Fruit fly (Drosophila melanogaster) whole organism, embryonic: ENCODE measurements around the gene CG31898.

Experiments
- Asciz ChIP-seq: fragments of 200-800 bp; sonication (Bioruptor generic); optimal IDR thresholded peaks from 2 replicates; lab custom pipeline; 2017; ENCODE audit warnings: missing biosample characterization, mild to moderate bottlenecking, missing genetic modification characterization, missing genetic modification reagents
- BtbVII ChIP-seq: fragments of 200-800 bp; sonication (Bioruptor generic); optimal IDR thresholded peaks from 3 replicates; lab custom pipeline; 2017; ENCODE audit warnings: missing biosample characterization, mild to moderate bottlenecking, missing genetic modification characterization
- CG1024 ChIP-seq: fragments of 200-800 bp; sonication (Bioruptor generic); IDR thresholded peaks from 2 replicates; pipeline ENCODE4 v1.3.6; 2022; ENCODE audit warnings: missing biosample characterization, missing genetic modification characterization
- CG10366 ChIP-seq: fragments of 200-800 bp; sonication (Bioruptor generic); IDR thresholded peaks from 2 replicates; pipeline ENCODE4 v1.3.6; 2022; ENCODE audit warnings: missing biosample characterization, missing genetic modification characterization
- CG12219 ChIP-seq: fragments of 200-800 bp; sonication (Bioruptor generic); optimal IDR thresholded peaks from 3 replicates; lab custom pipeline; 2018; ENCODE audit warnings: missing biosample characterization, mild to moderate bottlenecking, missing genetic modification characterization
- CG13424 ChIP-seq: fragments of 200-800 bp; sonication (Bioruptor generic); optimal IDR thresholded peaks from 2 replicates; lab custom pipeline; 2019; ENCODE audit warnings: missing biosample characterization, mild to moderate bottlenecking, missing genetic modification characterization, moderate library complexity
- CG14710 ChIP-seq: fragments of 200-800 bp; sonication (Bioruptor generic); optimal IDR thresholded peaks from 3 replicates; lab custom pipeline; 2019; ENCODE audit warnings: missing biosample characterization, mild to moderate bottlenecking, missing genetic modification characterization, moderate library complexity
- CG17359 ChIP-seq: fragments of 200-800 bp; sonication (Bioruptor generic); optimal IDR thresholded peaks from 3 replicates; lab custom pipeline; 2018; ENCODE audit warnings: missing biosample characterization, mild to moderate bottlenecking, missing genetic modification characterization, moderate library complexity
- CG18619 ChIP-seq: fragments of 200-800 bp; sonication (Bioruptor generic); optimal IDR thresholded peaks from 3 replicates; lab custom pipeline; 2017; ENCODE audit warnings: missing biosample characterization, mild to moderate bottlenecking, missing genetic modification characterization
- CG2875 ChIP-seq: fragments of 200-800 bp; sonication (Bioruptor generic); optimal IDR thresholded peaks from 2 replicates; lab custom pipeline; 2017; ENCODE audit warnings: missing biosample characterization, mild to moderate bottlenecking, missing genetic modification characterization, missing genetic modification reagents
- CG30431 ChIP-seq: fragments of 200-800 bp; sonication (Bioruptor generic); optimal IDR thresholded peaks from 2 replicates; lab custom pipeline; 2017; ENCODE audit warnings: missing biosample characterization, missing genetic modification characterization
- CG33557 ChIP-seq: fragments of 200-800 bp; sonication (Bioruptor generic); optimal IDR thresholded peaks from 2 replicates; lab custom pipeline; 2019; ENCODE audit warnings: missing biosample characterization, mild to moderate bottlenecking, missing genetic modification characterization, moderate library complexity
- CG3407 ChIP-seq: fragments of 200-800 bp; sonication (Bioruptor generic); optimal IDR thresholded peaks from 2 replicates; lab custom pipeline; 2018; ENCODE audit warnings: missing biosample characterization, mild to moderate bottlenecking, missing genetic modification characterization
- CG6254 ChIP-seq: fragments of 200-800 bp; sonication (Bioruptor generic); optimal IDR thresholded peaks from 3 replicates; lab custom pipeline; 2017; ENCODE audit warnings: mild to moderate bottlenecking, missing biosample characterization, missing genetic modification reagents, missing genetic modification characterization
- CG8290 ChIP-seq, 3 experiments: fragments of 200-800 bp; sonication (Bioruptor generic); optimal IDR thresholded peaks; 2 replicates each; lab custom pipeline; 2016 to 2019; ENCODE audit warnings: missing biosample characterization in 3 of 3, missing genetic modification characterization in 3 of 3, mild to moderate bottlenecking in 2 of 3, moderate library complexity in 1 of 3
- CG9797 ChIP-seq: fragments of 200-800 bp; sonication (Bioruptor generic); optimal IDR thresholded peaks from 3 replicates; lab custom pipeline; 2018; ENCODE audit warnings: missing biosample characterization, mild to moderate bottlenecking, missing genetic modification characterization
- Chrac-16 ChIP-seq: fragments of 200-800 bp; sonication (Bioruptor generic); optimal IDR thresholded peaks from 3 replicates; lab custom pipeline; 2016; ENCODE audit warnings: missing biosample characterization, missing genetic modification characterization
- Doc3 ChIP-seq: fragments of 200-800 bp; sonication (Bioruptor generic); IDR thresholded peaks from 3 replicates; pipeline ENCODE4 v1.3.6; 2022; ENCODE audit warnings: missing biosample characterization, missing genetic modification characterization; ENCODE audit not compliant: partially characterized antibody
- GATAe ChIP-seq: fragments of 200-800 bp; sonication (Bioruptor generic); conservative IDR thresholded peaks from 2 replicates; pipeline ENCODE4 v1.3.6; 2022; ENCODE audit warnings: missing biosample characterization, missing genetic modification characterization
- HmgZ ChIP-seq: fragments of 200-800 bp; sonication (Bioruptor generic); optimal IDR thresholded peaks from 2 replicates; lab custom pipeline; 2018; ENCODE audit warnings: missing biosample characterization, mild to moderate bottlenecking, missing genetic modification characterization
- Kr ChIP-seq: fragments of 200-800 bp; sonication (Bioruptor generic); optimal IDR thresholded peaks from 2 replicates; lab custom pipeline; 2017; ENCODE audit warnings: missing biosample characterization, mild to moderate bottlenecking, missing genetic modification characterization
- Lim3 ChIP-seq: fragments of 200-800 bp; sonication (Bioruptor generic); IDR thresholded peaks from 2 replicates; pipeline ENCODE4 v1.3.6; 2022; ENCODE audit warnings: missing biosample characterization, missing genetic modification characterization
- Lpt ChIP-seq: fragments of >200 bp; optimal IDR thresholded peaks from 2 replicates; lab custom pipeline; 2018; ENCODE audit warnings: missing biosample characterization, missing genetic modification characterization
- NC2β ChIP-seq: fragments of 200-800 bp; sonication (Bioruptor generic); optimal IDR thresholded peaks from 2 replicates; lab custom pipeline; 2016; ENCODE audit warnings: missing biosample characterization, missing genetic modification characterization
- NK7.1 ChIP-seq: fragments of 200-800 bp; sonication (Bioruptor generic); optimal IDR thresholded peaks from 3 replicates; lab custom pipeline; 2016; ENCODE audit warnings: missing biosample characterization, missing genetic modification characterization
- PHDP ChIP-seq: fragments of 200-800 bp; sonication (Bioruptor generic); optimal IDR thresholded peaks from 3 replicates; lab custom pipeline; 2018; ENCODE audit warnings: missing biosample characterization, mild to moderate bottlenecking, missing genetic modification characterization, moderate library complexity
- Rfx ChIP-seq: fragments of 200-800 bp; sonication (Bioruptor generic); IDR thresholded peaks from 2 replicates; pipeline ENCODE4 v1.3.6; 2022; ENCODE audit warnings: missing biosample characterization, missing genetic modification characterization
- Side ChIP-seq: fragments of 200-800 bp; sonication (Bioruptor generic); optimal IDR thresholded peaks from 2 replicates; lab custom pipeline; 2016; ENCODE audit warnings: missing biosample characterization, missing genetic modification characterization
- Vsx1 ChIP-seq: fragments of 200-800 bp; sonication (Bioruptor generic); optimal IDR thresholded peaks from 2 replicates; lab custom pipeline; 2017; ENCODE audit warnings: missing biosample characterization, mild to moderate bottlenecking, missing genetic modification characterization, missing genetic modification reagents
- ap ChIP-seq: fragments of 200-800 bp; sonication (Bioruptor generic); IDR thresholded peaks from 2 replicates; pipeline ENCODE4 v1.3.6; 2022; ENCODE audit warnings: missing biosample characterization, missing genetic modification characterization
- crol ChIP-seq: fragments of 200-800 bp; sonication (Bioruptor generic); IDR thresholded peaks from 2 replicates; pipeline ENCODE4 v1.3.6; 2022; ENCODE audit warnings: missing biosample characterization, missing genetic modification characterization
- dan ChIP-seq: fragments of 200-800 bp; sonication (Bioruptor generic); IDR thresholded peaks from 2 replicates; pipeline ENCODE4 v1.3.6; 2022; ENCODE audit warnings: missing biosample characterization, missing genetic modification characterization
- dysf ChIP-seq: fragments of 200-800 bp; sonication (Bioruptor generic); IDR thresholded peaks from 3 replicates; pipeline ENCODE4 v1.3.6; 2022; ENCODE audit warnings: missing biosample characterization, missing genetic modification characterization
- gce ChIP-seq: fragments of 200-800 bp; sonication (Bioruptor generic); IDR thresholded peaks from 3 replicates; pipeline ENCODE4 v1.3.6; 2022; ENCODE audit warnings: missing biosample characterization, missing genetic modification characterization
- gcm ChIP-seq: fragments of 200-800 bp; sonication (Bioruptor generic); optimal IDR thresholded peaks from 2 replicates; lab custom pipeline; 2019; ENCODE audit warnings: missing biosample characterization, mild to moderate bottlenecking, missing genetic modification characterization, moderate library complexity
- gt ChIP-seq: fragments of 200-800 bp; sonication (Bioruptor generic); IDR thresholded peaks from 2 replicates; pipeline ENCODE4 v1.3.6; 2022; ENCODE audit warnings: missing biosample characterization, missing genetic modification characterization
- kay ChIP-seq: fragments of 200-800 bp; sonication (Bioruptor generic); optimal IDR thresholded peaks from 2 replicates; lab custom pipeline; 2016; ENCODE audit warnings: missing biosample characterization, missing genetic modification characterization
- lab ChIP-seq: fragments of 200-800 bp; sonication (Bioruptor generic); optimal IDR thresholded peaks from 3 replicates; lab custom pipeline; 2017; ENCODE audit warnings: missing biosample characterization, missing genetic modification characterization, mild to moderate bottlenecking, moderate library complexity, missing genetic modification reagents
- maf-S ChIP-seq: fragments of 200-800 bp; sonication (Bioruptor generic); optimal IDR thresholded peaks from 2 replicates; lab custom pipeline; 2016; ENCODE audit warnings: missing biosample characterization, missing genetic modification characterization
- mam ChIP-seq: fragments of 200-800 bp; sonication (Bioruptor generic); optimal IDR thresholded peaks from 3 replicates; lab custom pipeline; 2016; ENCODE audit warnings: missing biosample characterization, missing genetic modification characterization
- nmo ChIP-seq: fragments of 200-800 bp; sonication (Bioruptor generic); optimal IDR thresholded peaks from 2 replicates; lab custom pipeline; 2018; ENCODE audit warnings: missing biosample characterization, mild to moderate bottlenecking, missing genetic modification characterization, moderate library complexity
- pan ChIP-seq, 4 experiments: fragments of >200 bp in 3 of 4; fragments of 200-800 bp in 1 of 4; sonication (Bioruptor generic) in 1 of 4; optimal IDR thresholded peaks in 3 of 4; IDR thresholded peaks in 1 of 4; 2 replicates each; pipeline versions ENCODE4 v1.3.6 to Lab custom; 2017 to 2022; ENCODE audit warnings: missing biosample characterization in 2 of 4, missing genetic modification characterization in 2 of 4, mixed read lengths in 1 of 4
- pb ChIP-seq: fragments of 200-800 bp; sonication (Bioruptor generic); optimal IDR thresholded peaks from 3 replicates; lab custom pipeline; 2016; ENCODE audit warnings: missing biosample characterization, missing genetic modification characterization
- phol ChIP-seq: fragments of 200-800 bp; sonication (Bioruptor generic); optimal IDR thresholded peaks from 3 replicates; lab custom pipeline; 2018; ENCODE audit warnings: missing biosample characterization, mild to moderate bottlenecking, missing genetic modification characterization, moderate library complexity
- prd ChIP-seq, 3 experiments: fragments of >200 bp in 2 of 3; fragments of 200-800 bp in 1 of 3; sonication (Bioruptor generic) in 1 of 3; optimal IDR thresholded peaks in 2 of 3; IDR thresholded peaks in 1 of 3; 2 replicates in 2 of 3; 3 replicates in 1 of 3; pipeline versions ENCODE4 v1.3.6 to Lab custom; 2017 to 2022; ENCODE audit warnings: missing biosample characterization in 1 of 3, missing genetic modification characterization in 1 of 3
- psq ChIP-seq: fragments of 200-800 bp; sonication (Bioruptor generic); optimal IDR thresholded peaks from 2 replicates; lab custom pipeline; 2017; ENCODE audit warnings: missing biosample characterization, missing genetic modification characterization
- sna ChIP-seq: fragments of 200-800 bp; sonication (Bioruptor generic); IDR thresholded peaks from 2 replicates; pipeline ENCODE4 v1.3.6; 2022; ENCODE audit warnings: missing biosample characterization, missing genetic modification characterization; ENCODE audit not compliant: partially characterized antibody
- vfl ChIP-seq: fragments of 200-800 bp; sonication (Bioruptor generic); optimal IDR thresholded peaks from 2 replicates; lab custom pipeline; 2016; ENCODE audit warnings: missing biosample characterization, missing genetic modification characterization
- zfh1 ChIP-seq: fragments of 200-800 bp; sonication (Bioruptor generic); IDR thresholded peaks from 3 replicates; pipeline ENCODE4 v1.3.6; 2022; ENCODE audit warnings: missing biosample characterization, missing genetic modification characterization

The CG31898 gene

DNA sequence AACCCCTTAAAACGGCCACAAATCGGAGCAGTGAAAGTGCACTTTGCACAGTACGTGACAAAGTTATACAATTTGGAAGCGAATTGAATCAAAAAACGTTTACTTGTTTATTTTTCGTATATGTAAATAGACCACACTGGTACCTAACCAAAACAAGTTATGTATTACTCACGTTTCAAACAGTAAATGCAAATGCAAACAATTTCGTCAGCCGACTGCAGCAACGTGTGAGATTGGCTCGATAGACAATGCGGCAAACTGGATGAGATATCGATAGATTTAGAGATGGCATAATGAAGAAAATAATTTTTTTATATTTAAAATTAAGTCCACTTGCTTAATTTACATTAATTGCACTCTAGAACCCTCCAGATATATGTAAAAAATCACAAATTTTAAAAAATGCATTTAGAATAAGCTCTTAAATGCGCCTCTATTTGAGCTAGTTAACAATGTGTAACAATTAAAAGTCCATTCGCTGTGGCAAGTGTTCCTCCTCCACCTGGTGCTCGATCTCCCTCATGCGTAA is 18.6 kb upstream of the CG31898 start, which contains the start of gene AlaRS (continued):
- TF ChIP-seq NK7.1 (GFP tag; lab: Kevin White, UChicago): no peak
- TF ChIP-seq gt (GFP tag; lab: Robert Waterston, UW): no peak
- TF ChIP-seq gce: no peak
- no peak for TF ChIP-seq crol (GFP tag; lab: Robert Waterston, UW)
- TF ChIP-seq dysf (GFP tag; lab: Robert Waterston, UW): no peak; the same call in 2 of the 3 replicates
- no peak for TF ChIP-seq NC2β (GFP tag; lab: Kevin White, UChicago)
- TF ChIP-seq lab (GFP tag; lab: Kevin White, UChicago): peak; percentile 27
- no peak for TF ChIP-seq Side
- TF ChIP-seq CG18619 (GFP tag; lab: Kevin White, UChicago): no peak
- no peak for TF ChIP-seq CG33557
- TF ChIP-seq phol: peak; percentile 42
- TF ChIP-seq BtbVII: no peak
- TF ChIP-seq CG3407 (GFP tag; lab: Kevin White, UChicago): peak; percentile 24
- TF ChIP-seq mam (GFP tag; lab: Kevin White, UChicago): peak; percentile 25
- peak; percentile 2 for TF ChIP-seq CG2875
- TF ChIP-seq CG10366 (GFP tag; lab: Robert Waterston, UW): no peak
- no peak for TF ChIP-seq dan (GFP tag; lab: Robert Waterston, UW)
- peak; percentile 58 for TF ChIP-seq CG13424 (tag; lab: Kevin White, UChicago)
- peak; percentile 3 for TF ChIP-seq CG12219
- TF ChIP-seq CG6254 (GFP tag; lab: Kevin White, UChicago): peak; percentile 40
- peak; percentile 27 for TF ChIP-seq gcm (GFP tag; lab: Kevin White, UChicago)
- TF ChIP-seq CG8290 (GFP tag; optimal IDR thresholded peaks at IDR 0.05; lab: Kevin White, UChicago): no peak
- TF ChIP-seq CG8290 (tag; optimal IDR thresholded peaks at IDR 0.05; lab: Kevin White, UChicago): no peak
- peak; percentile 73 for TF ChIP-seq Doc3 (GFP tag; lab: Robert Waterston, UW)
- TF ChIP-seq CG1024 (GFP tag; lab: Robert Waterston, UW): no peak
- TF ChIP-seq Rfx (GFP tag; lab: Robert Waterston, UW): peak; percentile 41; the same call in 1 of the 2 replicates
- no peak for TF ChIP-seq CG9797
- TF ChIP-seq nmo (GFP tag; lab: Kevin White, UChicago): peak; percentile 41
- TF ChIP-seq PHDP (tag; lab: Kevin White, UChicago): peak; percentile 47
- no peak for TF ChIP-seq Lpt
- peak; percentile 16 for TF ChIP-seq Asciz (GFP tag; lab: Kevin White, UChicago)
- TF ChIP-seq Lim3: no peak
- peak; percentile 65 for TF ChIP-seq CG14710 (tag; lab: Kevin White, UChicago)
- TF ChIP-seq zfh1: peak; percentile 16; the same call in 1 of the 3 replicates
- TF ChIP-seq pan (optimal IDR thresholded peaks at IDR 0.05; lab: Kevin White, UChicago): no peak
- peak in 1 of 2 experiments; percentile 43 for TF ChIP-seq pan (GFP tag; optimal IDR thresholded peaks at IDR 0.05 in 1 of 2, IDR thresholded peaks at IDR 0.05 in 1 of 2)
- peak; percentile 37 for TF ChIP-seq CG17359 (tag; lab: Kevin White, UChicago)
- TF ChIP-seq Kr (GFP tag; lab: Kevin White, UChicago): no peak
- no peak for TF ChIP-seq ap
- peak; percentile 11 for TF ChIP-seq vfl
- no peak for TF ChIP-seq psq (GFP tag; lab: Kevin White, UChicago)
- TF ChIP-seq sna (GFP tag; lab: Robert Waterston, UW): peak; percentile 75
- no peak for TF ChIP-seq prd (optimal IDR thresholded peaks at IDR 0.05; lab: Kevin White, UChicago)
- 0 out of 3 replicates have a peak, but pooled peaks have one; percentile 7 for TF ChIP-seq prd (GFP tag; IDR thresholded peaks at IDR 0.05; lab: Robert Waterston, UW)
- TF ChIP-seq HmgZ: peak; percentile 29
- TF ChIP-seq pb (GFP tag; lab: Kevin White, UChicago): no peak
- TF ChIP-seq kay (GFP tag; lab: Kevin White, UChicago): no peak
- no peak for TF ChIP-seq GATAe (GFP tag; lab: Robert Waterston, UW)
- TF ChIP-seq Vsx1: no peak
- no peak for TF ChIP-seq maf-S (GFP tag; lab: Kevin White, UChicago)
- no peak for TF ChIP-seq CG30431
- peak; percentile 16 for TF ChIP-seq Chrac-16 (GFP tag; lab: Kevin White, UChicago)
